Worm (Caenorhabditis elegans): ENCODE results near the gene acs-4.

ce11 chrIII:7201378-7202256 is 34.0 kb downstream of the acs-4 start, which contains the start of gene dpy-31:
- no peak for TF ChIP-seq nhr-11 (tag; optimal IDR thresholded peaks at IDR 0.05)
- TF ChIP-seq pha-4 (tag; optimal IDR thresholded peaks at IDR 0.05): no peak
- TF ChIP-seq aly-2 (tag; optimal IDR thresholded peaks at IDR 0.05): no peak
- no peak for TF ChIP-seq lsy-12 (tag; optimal IDR thresholded peaks at IDR 0.05)
- no peak for TF ChIP-seq daf-12 (tag; optimal IDR thresholded peaks at IDR 0.05)

All from whole organism, L3 larva.